Worm (Caenorhabditis elegans): ENCODE measurements around the gene erd-2.1.

ce11 chrX:10150918-10151317 is 7.7 kb downstream of the erd-2.1 start:
- TF ChIP-seq zag-1 (tag; optimal IDR thresholded peaks at IDR 0.05) = no peak
- no peak for TF ChIP-seq mdl-1 (tag; optimal IDR thresholded peaks at IDR 0.05)
- no peak for TF ChIP-seq mdt-29 (GFP tag; IDR thresholded peaks at IDR 0.05)

Measured in whole organism, L4 larva.